Fruit fly (Drosophila melanogaster): Measurements from ENCODE around the gene CG12522.

dm6 chr3L:11092610-11092961 is 15.4 kb upstream of the CG12522 start:
- TF ChIP-seq CTCF (optimal IDR thresholded peaks at IDR 0.05), result no peak
- TF ChIP-seq CG8478 (optimal IDR thresholded peaks at IDR 0.05), result no peak

Measured in S2 (cell line).